Fruit fly (Drosophila melanogaster) whole organism, wandering third instar larva: Measurements from ENCODE around the gene Blos3.
A peak's percentile ranks its signal among the peaks of the same experiment; 100 is the strongest.

Experiments used
- Abd-B ChIP-seq: fragments of >200 bp; optimal IDR thresholded peaks from 2 replicates; lab custom pipeline; 2017; ENCODE audit warnings: missing biosample characterization, missing genetic modification characterization
- CG32264 ChIP-seq: fragments of 200-800 bp; sonication (Bioruptor generic); optimal IDR thresholded peaks from 2 replicates; lab custom pipeline; 2016; ENCODE audit warnings: missing biosample characterization, missing genetic modification characterization
- CG9705 ChIP-seq: fragments of 200-800 bp; sonication (Bioruptor generic); optimal IDR thresholded peaks from 2 replicates; lab custom pipeline; 2018; ENCODE audit warnings: missing biosample characterization, mild to moderate bottlenecking, missing genetic modification characterization
- CrebA ChIP-seq: fragments of 200-800 bp; sonication (Bioruptor generic); optimal IDR thresholded peaks from 2 replicates; lab custom pipeline; 2016; ENCODE audit warnings: missing biosample characterization, mild to moderate bottlenecking, missing genetic modification characterization, borderline replicate concordance
- Dfd ChIP-seq: fragments of >200 bp; optimal IDR thresholded peaks from 2 replicates; lab custom pipeline; 2017; ENCODE audit warnings: missing biosample characterization, missing genetic modification characterization
- Dif ChIP-seq: fragments of 200-275, 200-300 bp; sonication (Bioruptor generic); optimal IDR thresholded peaks from 2 replicates; lab custom pipeline; 2018; ENCODE audit warnings: missing biosample characterization, missing genetic modification characterization; ENCODE audit not compliant: partially characterized antibody
- GATAd ChIP-seq: sonication (Bioruptor generic); optimal IDR thresholded peaks from 2 replicates; lab custom pipeline; 2016; ENCODE audit warnings: missing biosample characterization, missing genetic modification characterization
- HLH106 ChIP-seq: fragments of 200-800 bp; optimal IDR thresholded peaks from 3 replicates; lab custom pipeline; 2019; ENCODE audit warnings: missing biosample characterization, mild to moderate bottlenecking, missing genetic modification characterization, moderate library complexity
- Hnf4 ChIP-seq: fragments of 200-800 bp; sonication (Bioruptor generic); optimal IDR thresholded peaks from 2 replicates; lab custom pipeline; 2016; ENCODE audit warnings: missing biosample characterization, mild to moderate bottlenecking, missing genetic modification characterization
- Hr78 ChIP-seq: fragments of >200 bp; optimal IDR thresholded peaks from 2 replicates; lab custom pipeline; 2017; ENCODE audit warnings: missing biosample characterization, missing genetic modification characterization
- Hr83 ChIP-seq: fragments of 200-300 bp; sonication (Bioruptor generic); optimal IDR thresholded peaks from 2 replicates; lab custom pipeline; 2016; ENCODE audit warnings: missing biosample characterization, mild to moderate bottlenecking, missing genetic modification characterization, moderate library complexity; ENCODE audit not compliant: poor library complexity, severe bottlenecking
- Jra ChIP-seq: sonication (Bioruptor generic); optimal IDR thresholded peaks from 2 replicates; lab custom pipeline; 2016; ENCODE audit warnings: missing biosample characterization, missing genetic modification characterization
- Mio ChIP-seq: sonication (Bioruptor generic); optimal IDR thresholded peaks from 2 replicates; lab custom pipeline; 2016; ENCODE audit warnings: missing biosample characterization, missing genetic modification characterization
- Myc ChIP-seq: fragments of >200 bp; optimal IDR thresholded peaks from 2 replicates; lab custom pipeline; 2017
- N ChIP-seq: fragments of >200 bp; optimal IDR thresholded peaks from 2 replicates; lab custom pipeline; 2018; ENCODE audit warnings: missing biosample characterization, missing external identifiers, missing genetic modification characterization
- OdsH ChIP-seq: fragments of 200-800 bp; sonication (Bioruptor generic); optimal IDR thresholded peaks from 2 replicates; lab custom pipeline; 2016; ENCODE audit warnings: missing biosample characterization, mild to moderate bottlenecking, missing genetic modification characterization
- Rel ChIP-seq, 2 experiments: fragments of 200-800 bp; sonication (Bioruptor generic) in 1 of 2; optimal IDR thresholded peaks; 2 replicates in 1 of 2; 3 replicates in 1 of 2; lab custom pipeline; 2016 to 2019; ENCODE audit warnings: mild to moderate bottlenecking in 2 of 2, missing biosample characterization in 2 of 2, missing genetic modification characterization in 2 of 2, moderate library complexity in 1 of 2
- Sp1 ChIP-seq: fragments of 200-800 bp; sonication (Bioruptor generic); optimal IDR thresholded peaks from 3 replicates; lab custom pipeline; 2019; ENCODE audit warnings: missing biosample characterization, mild to moderate bottlenecking, missing genetic modification characterization, moderate library complexity
- Vsx2 ChIP-seq: fragments of 200-300, 225-300 bp; sonication (Bioruptor generic); optimal IDR thresholded peaks from 2 replicates; lab custom pipeline; 2018; ENCODE audit warnings: missing biosample characterization, missing genetic modification characterization; ENCODE audit not compliant: partially characterized antibody
- br ChIP-seq: fragments of 200-800 bp; sonication (Bioruptor generic); optimal IDR thresholded peaks from 2 replicates; lab custom pipeline; 2016; ENCODE audit warnings: missing biosample characterization, missing genetic modification characterization
- brk ChIP-seq: fragments of 200-800 bp; sonication (Bioruptor generic); optimal IDR thresholded peaks from 2 replicates; lab custom pipeline; 2016; ENCODE audit warnings: missing biosample characterization, mild to moderate bottlenecking, missing genetic modification characterization
- dl ChIP-seq, 2 experiments: fragments of 175-275, 200-275 bp in 1 of 2; fragments of 200-275 bp in 1 of 2; sonication (Bioruptor generic); optimal IDR thresholded peaks; lab custom pipeline; 2018; ENCODE audit warnings: mild to moderate bottlenecking in 2 of 2, missing biosample characterization in 2 of 2, missing genetic modification characterization in 2 of 2, moderate library complexity in 2 of 2; ENCODE audit not compliant: partially characterized antibody in 2 of 2, insufficient read depth in 1 of 2
- dmrt93B ChIP-seq: fragments of 200-800 bp; sonication (Bioruptor generic); optimal IDR thresholded peaks from 2 replicates; lab custom pipeline; 2018; ENCODE audit warnings: missing biosample characterization, mild to moderate bottlenecking, missing genetic modification characterization
- dsf ChIP-seq: sonication (Bioruptor generic); optimal IDR thresholded peaks from 2 replicates; lab custom pipeline; 2016; ENCODE audit warnings: missing biosample characterization, missing genetic modification characterization, borderline replicate concordance
- ey ChIP-seq: fragments of 200-800 bp; sonication (Bioruptor generic); optimal IDR thresholded peaks from 2 replicates; lab custom pipeline; 2016; ENCODE audit warnings: missing biosample characterization, missing genetic modification characterization
- foxo ChIP-seq, 2 experiments: fragments of 200-800 bp; sonication (Bioruptor generic); optimal IDR thresholded peaks; 2 replicates in 1 of 2; 3 replicates in 1 of 2; lab custom pipeline; 2016 to 2017; ENCODE audit warnings: missing biosample characterization in 2 of 2, missing genetic modification characterization in 2 of 2
- fru ChIP-seq: fragments of 200-800 bp; sonication (Bioruptor generic); optimal IDR thresholded peaks from 3 replicates; lab custom pipeline; 2016; ENCODE audit warnings: missing biosample characterization, mild to moderate bottlenecking, missing genetic modification characterization
- h ChIP-seq: fragments of 200-800 bp; sonication (Bioruptor generic); optimal IDR thresholded peaks from 3 replicates; lab custom pipeline; 2016; ENCODE audit warnings: missing biosample characterization, mild to moderate bottlenecking, missing genetic modification characterization
- jim ChIP-seq: fragments of 175-275, 200-325 bp; sonication (Bioruptor generic); optimal IDR thresholded peaks from 2 replicates; lab custom pipeline; 2016; ENCODE audit warnings: missing biosample characterization, mild to moderate bottlenecking, missing genetic modification characterization
- lola ChIP-seq: fragments of >200 bp; optimal IDR thresholded peaks from 2 replicates; lab custom pipeline; 2017; ENCODE audit warnings: missing biosample characterization, missing genetic modification characterization
- pan ChIP-seq: fragments of >200 bp; optimal IDR thresholded peaks from 2 replicates; lab custom pipeline; 2017
- psq ChIP-seq: fragments of 200-800 bp; sonication (Bioruptor generic); optimal IDR thresholded peaks from 3 replicates; lab custom pipeline; 2017; ENCODE audit warnings: missing biosample characterization, mild to moderate bottlenecking, missing genetic modification characterization, moderate library complexity
- rgr ChIP-seq: fragments of 200-800 bp; sonication (Bioruptor generic); optimal IDR thresholded peaks from 3 replicates; lab custom pipeline; 2016; ENCODE audit warnings: missing biosample characterization, mild to moderate bottlenecking, missing genetic modification characterization
- sage ChIP-seq: fragments of 200-800 bp; sonication (Bioruptor generic); optimal IDR thresholded peaks from 2 replicates; lab custom pipeline; 2016; ENCODE audit warnings: missing biosample characterization, mild to moderate bottlenecking, missing genetic modification characterization
- sv ChIP-seq: fragments of 200-800 bp; sonication (Bioruptor generic); optimal IDR thresholded peaks from 3 replicates; lab custom pipeline; 2016; ENCODE audit warnings: missing biosample characterization, missing genetic modification characterization
- tai ChIP-seq: sonication (Bioruptor generic); optimal IDR thresholded peaks from 2 replicates; lab custom pipeline; 2016; ENCODE audit warnings: missing biosample characterization, missing genetic modification characterization
- usp ChIP-seq: fragments of >200 bp; optimal IDR thresholded peaks from 2 replicates; lab custom pipeline; 2017; ENCODE audit warnings: missing biosample characterization, missing genetic modification characterization
- woc ChIP-seq: sonication (Bioruptor generic); optimal IDR thresholded peaks from 2 replicates; lab custom pipeline; 2016; ENCODE audit warnings: missing biosample characterization, mild to moderate bottlenecking, missing genetic modification characterization

Blos3 gene

DNA sequence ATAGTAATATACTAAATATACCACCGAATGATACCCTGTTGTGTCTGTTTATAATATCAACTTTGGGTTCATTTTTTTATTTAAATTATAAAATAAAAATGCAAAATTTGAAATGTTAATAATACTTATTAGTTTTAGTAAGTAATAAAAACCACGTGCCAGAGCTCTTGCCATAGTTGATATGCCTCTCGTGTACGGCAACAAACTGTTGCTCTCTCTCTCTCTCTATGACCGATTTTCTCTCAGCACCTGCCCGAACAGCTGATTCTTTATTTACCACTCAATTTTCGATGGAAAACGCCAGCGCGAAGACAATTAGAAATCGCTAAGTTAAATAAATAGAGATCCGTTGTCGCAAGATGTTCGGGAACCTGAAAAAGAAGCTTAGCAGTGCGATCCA is 2.5 kb upstream of the Blos3 start, which contains the start of gene Dysb:
Dysb (plus strand) TSS at position 251 of the 400 bp plus-strand sequence.
- TF ChIP-seq dsf (GFP tag; lab: Kevin White, UChicago): peak; percentile 37
- TF ChIP-seq rgr (GFP tag; lab: Kevin White, UChicago): peak; percentile 83
- no peak for TF ChIP-seq Myc (lab: Kevin White, UChicago)
- peak; percentile 76 for TF ChIP-seq psq (GFP tag; lab: Kevin White, UChicago)
- TF ChIP-seq dl (GFP tag; optimal IDR thresholded peaks at IDR 0.05; lab: Kevin White, UChicago; ENCODE audit: insufficient read depth in 1 of 2, partially characterized antibody in 2 of 2): no peak
- peak; percentile 58 for TF ChIP-seq br (GFP tag; lab: Kevin White, UChicago)
- peak; percentile 72 for TF ChIP-seq h
- TF ChIP-seq CrebA (GFP tag; lab: Kevin White, UChicago): no peak
- no peak for TF ChIP-seq sage (GFP tag; lab: Kevin White, UChicago)
- TF ChIP-seq Mio (GFP tag; lab: Kevin White, UChicago): no peak
- TF ChIP-seq HLH106 (tag; lab: Kevin White, UChicago): peak; percentile 78
- TF ChIP-seq fru (GFP tag; lab: Kevin White, UChicago): peak; percentile 70
- no peak for TF ChIP-seq usp (GFP tag; lab: Kevin White, UChicago)
- TF ChIP-seq Vsx2 (GFP tag; lab: Kevin White, UChicago): no peak
- TF ChIP-seq Dif (GFP tag; lab: Kevin White, UChicago): peak; percentile 54
- TF ChIP-seq brk (GFP tag; lab: Kevin White, UChicago): peak; percentile 79
- TF ChIP-seq N (GFP tag; lab: Kevin White, UChicago): no peak
- TF ChIP-seq Hr78: no peak
- peak in 1 of 2 experiments; percentile 84 for TF ChIP-seq foxo (GFP tag; optimal IDR thresholded peaks at IDR 0.05; lab: Kevin White, UChicago)
- no peak for TF ChIP-seq pan
- TF ChIP-seq tai (GFP tag; lab: Kevin White, UChicago): no peak
- peak; percentile 73 for TF ChIP-seq woc
- TF ChIP-seq ey (GFP tag; lab: Kevin White, UChicago): peak; percentile 59
- peak; percentile 78 for TF ChIP-seq Sp1 (GFP tag; lab: Kevin White, UChicago)
- TF ChIP-seq jim (GFP tag; lab: Kevin White, UChicago): no peak
- TF ChIP-seq Dfd (GFP tag; lab: Kevin White, UChicago): no peak
- peak; percentile 82 for TF ChIP-seq Hnf4 (GFP tag; lab: Kevin White, UChicago)
- peak; percentile 67 for TF ChIP-seq CG9705 (GFP tag; lab: Kevin White, UChicago)
- peak; percentile 28 for TF ChIP-seq dmrt93B (GFP tag; lab: Kevin White, UChicago)
- TF ChIP-seq CG32264 (GFP tag; lab: Kevin White, UChicago): no peak
- TF ChIP-seq Abd-B: no peak
- peak; percentile 48 for TF ChIP-seq Jra
- TF ChIP-seq sv: peak; percentile 73
- no peak for TF ChIP-seq Rel (GFP tag; optimal IDR thresholded peaks at IDR 0.05; lab: Kevin White, UChicago)
- peak; percentile 50 for TF ChIP-seq Rel (tag; optimal IDR thresholded peaks at IDR 0.05; lab: Kevin White, UChicago)
- TF ChIP-seq Hr83 (GFP tag; lab: Kevin White, UChicago): peak; percentile 84
- TF ChIP-seq lola: no peak
- TF ChIP-seq OdsH (GFP tag; lab: Kevin White, UChicago): peak; percentile 78
- TF ChIP-seq GATAd (GFP tag; lab: Kevin White, UChicago): no peak

DNA sequence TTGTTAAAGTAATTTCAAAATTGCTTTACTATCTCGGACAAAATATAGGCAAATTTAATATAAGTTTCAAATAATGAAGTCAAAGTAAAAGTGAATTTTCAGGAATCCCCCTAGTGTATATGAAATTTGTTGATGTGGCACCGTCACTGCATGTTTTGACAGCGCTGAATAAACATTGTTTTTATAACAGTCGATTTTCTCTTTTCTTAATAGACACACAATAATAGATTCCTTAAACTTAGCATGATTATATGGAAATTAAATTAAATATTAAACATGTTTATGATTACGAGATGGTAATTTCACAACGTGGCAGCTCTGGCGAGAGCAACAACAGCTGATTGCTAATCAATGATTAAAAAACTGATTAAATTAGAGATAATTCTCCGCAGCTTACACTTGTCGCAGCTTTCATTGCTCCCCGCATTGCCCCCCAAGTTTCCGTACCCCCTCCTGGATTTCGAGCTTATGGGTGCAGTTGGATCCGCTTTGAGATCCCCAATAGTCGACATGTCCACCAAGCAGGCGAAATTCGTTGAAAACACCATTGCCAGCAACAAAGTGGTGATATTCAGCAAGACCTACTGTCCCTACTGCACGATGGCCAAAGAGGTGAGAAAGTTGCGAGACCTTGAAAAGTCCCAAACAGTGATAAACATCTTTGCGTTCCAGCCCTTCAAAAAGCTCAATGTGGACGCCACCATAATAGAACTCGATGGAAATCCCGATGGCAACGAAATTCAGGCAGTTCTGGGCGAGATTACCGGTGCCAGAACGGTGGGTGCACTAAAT is 793 bp upstream of the Blos3 start, which contains the start of gene Grx1:
Grx1 (plus strand) TSS at position 196 of the 792 bp plus-strand sequence.
- TF ChIP-seq pan: no peak
- TF ChIP-seq h: peak; percentile 60
- TF ChIP-seq GATAd (GFP tag; lab: Kevin White, UChicago): peak; percentile 58
- TF ChIP-seq sv: peak; percentile 68
- peak; percentile 63 for TF ChIP-seq rgr (GFP tag; lab: Kevin White, UChicago)
- TF ChIP-seq foxo (GFP tag; optimal IDR thresholded peaks at IDR 0.05; lab: Kevin White, UChicago): peak in 1 of 2 experiments; percentile 75
- peak; percentile 43 for TF ChIP-seq Sp1 (GFP tag; lab: Kevin White, UChicago)
- TF ChIP-seq dl (GFP tag; optimal IDR thresholded peaks at IDR 0.05; lab: Kevin White, UChicago; ENCODE audit: insufficient read depth in 1 of 2, partially characterized antibody in 2 of 2): no peak
- TF ChIP-seq sage (GFP tag; lab: Kevin White, UChicago): no peak
- TF ChIP-seq Hnf4 (GFP tag; lab: Kevin White, UChicago): peak; percentile 66
- no peak for TF ChIP-seq Mio (GFP tag; lab: Kevin White, UChicago)
- no peak for TF ChIP-seq Abd-B
- TF ChIP-seq Dif (GFP tag; lab: Kevin White, UChicago): no peak
- TF ChIP-seq Jra: peak; percentile 63
- peak; percentile 39 for TF ChIP-seq dsf (GFP tag; lab: Kevin White, UChicago)
- TF ChIP-seq fru (GFP tag; lab: Kevin White, UChicago): peak; percentile 49
- TF ChIP-seq Hr78: no peak
- peak; percentile 35 for TF ChIP-seq CG32264 (GFP tag; lab: Kevin White, UChicago)
- no peak for TF ChIP-seq dmrt93B (GFP tag; lab: Kevin White, UChicago)
- TF ChIP-seq psq (GFP tag; lab: Kevin White, UChicago): peak; percentile 27
- peak; percentile 55 for TF ChIP-seq OdsH (GFP tag; lab: Kevin White, UChicago)
- no peak for TF ChIP-seq CrebA (GFP tag; lab: Kevin White, UChicago)
- peak; percentile 25 for TF ChIP-seq br (GFP tag; lab: Kevin White, UChicago)
- TF ChIP-seq usp (GFP tag; lab: Kevin White, UChicago): no peak
- no peak for TF ChIP-seq Hr83 (GFP tag; lab: Kevin White, UChicago)
- peak; percentile 24 for TF ChIP-seq CG9705 (GFP tag; lab: Kevin White, UChicago)
- no peak for TF ChIP-seq Vsx2 (GFP tag; lab: Kevin White, UChicago)
- no peak for TF ChIP-seq Dfd (GFP tag; lab: Kevin White, UChicago)
- TF ChIP-seq tai (GFP tag; lab: Kevin White, UChicago): no peak
- no peak for TF ChIP-seq jim (GFP tag; lab: Kevin White, UChicago)
- TF ChIP-seq Rel (GFP tag; optimal IDR thresholded peaks at IDR 0.05; lab: Kevin White, UChicago): no peak
- TF ChIP-seq Rel (tag; optimal IDR thresholded peaks at IDR 0.05; lab: Kevin White, UChicago): peak; percentile 91
- TF ChIP-seq lola: no peak
- TF ChIP-seq woc: no peak
- TF ChIP-seq brk (GFP tag; lab: Kevin White, UChicago): peak; percentile 79
- TF ChIP-seq ey (GFP tag; lab: Kevin White, UChicago): peak; percentile 46
- peak; percentile 56 for TF ChIP-seq HLH106 (tag; lab: Kevin White, UChicago)
- TF ChIP-seq Myc (lab: Kevin White, UChicago): no peak
- TF ChIP-seq N (GFP tag; lab: Kevin White, UChicago): no peak
